Fruit fly (Drosophila melanogaster) whole organism, embryonic: Measurements from ENCODE around the gene CG11597.

ENCODE experiments used
- Abd-B ChIP-seq: fragments of 200-800 bp; sonication (Bioruptor generic); optimal IDR thresholded peaks from 2 replicates; lab custom pipeline; 2018; ENCODE audit warnings: missing biosample characterization, mild to moderate bottlenecking, missing genetic modification characterization, moderate library complexity
- Adf1 ChIP-seq: fragments of 200-800 bp; sonication (Bioruptor generic); IDR thresholded peaks from 2 replicates; pipeline ENCODE4 v1.3.6; 2022; ENCODE audit warnings: missing biosample characterization, missing genetic modification characterization
- Bgb ChIP-seq: fragments of 200-800 bp; sonication (Bioruptor generic); IDR thresholded peaks from 2 replicates; pipeline ENCODE4 v1.3.6; 2022; ENCODE audit warnings: missing biosample characterization, missing genetic modification characterization; ENCODE audit not compliant: partially characterized antibody
- CG10431 ChIP-seq: fragments of 200-800 bp; sonication (Bioruptor generic); optimal IDR thresholded peaks from 3 replicates; lab custom pipeline; 2018; ENCODE audit warnings: missing biosample characterization, mild to moderate bottlenecking, missing genetic modification characterization
- CG11093 ChIP-seq: fragments of 200-800 bp; sonication (Bioruptor generic); IDR thresholded peaks from 3 replicates; pipeline ENCODE4 v1.3.6; 2022; ENCODE audit warnings: missing biosample characterization, missing genetic modification characterization
- CG11247 ChIP-seq: fragments of 200-800 bp; sonication (Bioruptor generic); IDR thresholded peaks from 2 replicates; pipeline ENCODE4 v1.3.6; 2022; ENCODE audit warnings: missing biosample characterization, missing genetic modification characterization
- CG11723 ChIP-seq: fragments of 200-800 bp; sonication (Bioruptor generic); optimal IDR thresholded peaks from 2 replicates; lab custom pipeline; 2017; ENCODE audit warnings: missing biosample characterization, mild to moderate bottlenecking, missing genetic modification characterization
- CG13287 ChIP-seq: fragments of 200-800 bp; sonication (Bioruptor generic); IDR thresholded peaks from 2 replicates; pipeline ENCODE4 v1.3.6; 2022; ENCODE audit warnings: missing biosample characterization, missing genetic modification characterization; ENCODE audit not compliant: partially characterized antibody
- CG13424 ChIP-seq: fragments of 200-800 bp; sonication (Bioruptor generic); optimal IDR thresholded peaks from 2 replicates; lab custom pipeline; 2019; ENCODE audit warnings: missing biosample characterization, mild to moderate bottlenecking, missing genetic modification characterization, moderate library complexity
- CG14667 ChIP-seq: fragments of 200-800 bp; sonication (Bioruptor generic); IDR thresholded peaks from 2 replicates; pipeline ENCODE4 v1.3.6; 2022; ENCODE audit warnings: missing biosample characterization, missing genetic modification characterization
- CG15073 ChIP-seq: fragments of 200-800 bp; sonication (Bioruptor generic); optimal IDR thresholded peaks from 2 replicates; lab custom pipeline; 2016; ENCODE audit warnings: missing biosample characterization, missing genetic modification characterization
- CG16813 ChIP-seq: fragments of 200-800 bp; sonication (Bioruptor generic); IDR thresholded peaks from 3 replicates; pipeline ENCODE4 v1.3.6; 2022; ENCODE audit warnings: missing biosample characterization, missing genetic modification characterization; ENCODE audit not compliant: partially characterized antibody
- CG1832 ChIP-seq: fragments of 200-800 bp; sonication (Bioruptor generic); optimal IDR thresholded peaks from 2 replicates; lab custom pipeline; 2017; ENCODE audit warnings: missing biosample characterization, mild to moderate bottlenecking, missing genetic modification characterization, inconsistent platforms
- CG2129 ChIP-seq: fragments of 200-800 bp; sonication (Bioruptor generic); IDR thresholded peaks from 2 replicates; pipeline ENCODE4 v1.3.6; 2022; ENCODE audit warnings: missing biosample characterization, missing genetic modification characterization; ENCODE audit not compliant: partially characterized antibody
- CG31224 ChIP-seq: fragments of 200-800 bp; sonication (Bioruptor generic); IDR thresholded peaks from 2 replicates; pipeline ENCODE4 v1.3.6; 2022; ENCODE audit warnings: missing biosample characterization, missing genetic modification characterization
- CG3281 ChIP-seq: fragments of 200-800 bp; sonication (Bioruptor generic); optimal IDR thresholded peaks from 3 replicates; lab custom pipeline; 2017; ENCODE audit warnings: missing biosample characterization, mild to moderate bottlenecking, missing genetic modification characterization
- CG34422 ChIP-seq: fragments of 200-800 bp; sonication (Bioruptor generic); IDR thresholded peaks from 3 replicates; pipeline ENCODE4 v1.3.6; 2022; ENCODE audit warnings: missing biosample characterization, missing genetic modification characterization
- CG3995 ChIP-seq: fragments of 200-800 bp; sonication (Bioruptor generic); optimal IDR thresholded peaks from 3 replicates; lab custom pipeline; 2016; ENCODE audit warnings: missing biosample characterization, missing genetic modification characterization
- CG4360 ChIP-seq: fragments of 200-800 bp; sonication (Bioruptor generic); IDR thresholded peaks from 2 replicates; pipeline ENCODE4 v1.3.6; 2022; ENCODE audit warnings: missing biosample characterization, missing genetic modification characterization
- CG8478 ChIP-seq: fragments of >200 bp; optimal IDR thresholded peaks from 2 replicates; lab custom pipeline; 2018
- CG9817 ChIP-seq: fragments of 200-800 bp; sonication (Bioruptor generic); optimal IDR thresholded peaks from 2 replicates; lab custom pipeline; 2018; ENCODE audit warnings: missing biosample characterization, mild to moderate bottlenecking, missing genetic modification characterization, moderate library complexity
- Dip3 ChIP-seq: fragments of 200-800 bp; sonication (Bioruptor generic); optimal IDR thresholded peaks from 3 replicates; lab custom pipeline; 2016; ENCODE audit warnings: missing biosample characterization, missing genetic modification characterization
- Doc3 ChIP-seq: fragments of 200-800 bp; sonication (Bioruptor generic); IDR thresholded peaks from 3 replicates; pipeline ENCODE4 v1.3.6; 2022; ENCODE audit warnings: missing biosample characterization, missing genetic modification characterization; ENCODE audit not compliant: partially characterized antibody
- E2f2 ChIP-seq: fragments of 200-800 bp; sonication (Bioruptor generic); IDR thresholded peaks from 2 replicates; pipeline ENCODE4 v1.3.6; 2022; ENCODE audit warnings: missing biosample characterization, missing genetic modification characterization
- GATAe ChIP-seq: fragments of 200-800 bp; sonication (Bioruptor generic); conservative IDR thresholded peaks from 2 replicates; pipeline ENCODE4 v1.3.6; 2022; ENCODE audit warnings: missing biosample characterization, missing genetic modification characterization
- HLH4C ChIP-seq: fragments of 200-800 bp; sonication (Bioruptor generic); IDR thresholded peaks from 3 replicates; pipeline ENCODE4 v1.3.6; 2022; ENCODE audit warnings: missing biosample characterization, missing genetic modification characterization; ENCODE audit not compliant: partially characterized antibody
- Hr78 ChIP-seq, 2 experiments: fragments of 200-800 bp in 1 of 2; fragments of >200 bp in 1 of 2; sonication (Bioruptor generic) in 1 of 2; optimal IDR thresholded peaks; 2 replicates each; lab custom pipeline; 2017 to 2019; ENCODE audit warnings: missing biosample characterization in 2 of 2, missing genetic modification characterization in 2 of 2, mild to moderate bottlenecking in 1 of 2, moderate library complexity in 1 of 2
- MBD-R2 ChIP-seq: fragments of 200-800 bp; sonication (Bioruptor generic); IDR thresholded peaks from 2 replicates; pipeline ENCODE4 v1.3.6; 2022; ENCODE audit warnings: missing biosample characterization, missing genetic modification characterization
- Neu2 ChIP-seq: fragments of 200-800 bp; sonication (Bioruptor generic); optimal IDR thresholded peaks from 3 replicates; lab custom pipeline; 2016; ENCODE audit warnings: missing biosample characterization, missing genetic modification characterization, borderline replicate concordance
- Sry-δ ChIP-seq: fragments of 200-800 bp; sonication (Bioruptor generic); optimal IDR thresholded peaks from 2 replicates; lab custom pipeline; 2016; ENCODE audit warnings: missing biosample characterization, missing genetic modification characterization
- bcd ChIP-seq: fragments of 200-800 bp; sonication (Bioruptor generic); optimal IDR thresholded peaks from 2 replicates; lab custom pipeline; 2017; ENCODE audit warnings: missing biosample characterization, mild to moderate bottlenecking, missing genetic modification characterization
- crp ChIP-seq, 2 experiments: fragments of 200-800 bp; sonication (Bioruptor generic); optimal IDR thresholded peaks; 2 replicates in 1 of 2; 3 replicates in 1 of 2; lab custom pipeline; 2017; ENCODE audit warnings: missing biosample characterization in 2 of 2, missing genetic modification characterization in 2 of 2, mild to moderate bottlenecking in 1 of 2, moderate library complexity in 1 of 2
- dati ChIP-seq: fragments of 200-800 bp; sonication (Bioruptor generic); IDR thresholded peaks from 2 replicates; pipeline ENCODE4 v1.3.6; 2022; ENCODE audit warnings: missing biosample characterization, missing genetic modification characterization
- fd96Cb ChIP-seq: fragments of 200-800 bp; sonication (Bioruptor generic); optimal IDR thresholded peaks from 2 replicates; lab custom pipeline; 2018; ENCODE audit warnings: missing biosample characterization, mild to moderate bottlenecking, missing genetic modification characterization, moderate library complexity
- gsb ChIP-seq: fragments of 200-800 bp; sonication (Bioruptor generic); IDR thresholded peaks from 2 replicates; pipeline ENCODE4 v1.3.6; 2022; ENCODE audit warnings: missing biosample characterization, missing genetic modification characterization
- hb ChIP-seq: fragments of 200-800 bp; sonication (Bioruptor generic); IDR thresholded peaks from 3 replicates; pipeline ENCODE4 v1.3.6; 2022; ENCODE audit warnings: missing biosample characterization, missing genetic modification characterization; ENCODE audit not compliant: partially characterized antibody
- otp ChIP-seq: fragments of 200-800 bp; sonication (Bioruptor generic); IDR thresholded peaks from 3 replicates; pipeline ENCODE4, ENCODE4 v1.3.6; 2022; ENCODE audit warnings: missing biosample characterization, missing genetic modification characterization
- ranshi ChIP-seq: fragments of 200-800 bp; sonication (Bioruptor generic); IDR thresholded peaks from 2 replicates; pipeline ENCODE4 v1.3.6; 2022; ENCODE audit warnings: missing biosample characterization, missing genetic modification characterization
- seq ChIP-seq: fragments of 200-800 bp; sonication (Bioruptor generic); IDR thresholded peaks from 2 replicates; pipeline ENCODE4 v1.3.6; 2022; ENCODE audit warnings: missing biosample characterization, missing genetic modification characterization
- sim ChIP-seq: fragments of 200-800 bp; sonication (Bioruptor generic); IDR thresholded peaks from 2 replicates; pipeline ENCODE4 v1.3.6; 2022; ENCODE audit warnings: missing biosample characterization, missing genetic modification characterization
- sna ChIP-seq: fragments of 200-800 bp; sonication (Bioruptor generic); IDR thresholded peaks from 2 replicates; pipeline ENCODE4 v1.3.6; 2022; ENCODE audit warnings: missing biosample characterization, missing genetic modification characterization; ENCODE audit not compliant: partially characterized antibody
- sob ChIP-seq: fragments of 200-800 bp; sonication (Bioruptor generic); IDR thresholded peaks from 2 replicates; pipeline ENCODE4 v1.3.6; 2022; ENCODE audit warnings: missing biosample characterization, missing genetic modification characterization
- sqz ChIP-seq: fragments of 200-800 bp; sonication (Bioruptor generic); optimal IDR thresholded peaks from 3 replicates; lab custom pipeline; 2018; ENCODE audit warnings: missing biosample characterization, mild to moderate bottlenecking, missing genetic modification characterization
- sr ChIP-seq: fragments of 200-800 bp; sonication (Bioruptor generic); IDR thresholded peaks from 3 replicates; pipeline ENCODE4 v1.3.6; 2022; ENCODE audit warnings: missing biosample characterization, missing genetic modification characterization
- ssp ChIP-seq: fragments of 200-800 bp; sonication (Bioruptor generic); IDR thresholded peaks from 2 replicates; pipeline ENCODE4 v1.3.6; 2022; ENCODE audit warnings: missing biosample characterization, missing genetic modification characterization
- stwl ChIP-seq: fragments of 200-800 bp; sonication (Bioruptor generic); optimal IDR thresholded peaks from 3 replicates; lab custom pipeline; 2018; ENCODE audit warnings: missing biosample characterization, mild to moderate bottlenecking, missing genetic modification characterization, moderate library complexity
- tap ChIP-seq: fragments of 200-800 bp; optimal IDR thresholded peaks from 3 replicates; lab custom pipeline; 2019; ENCODE audit warnings: missing biosample characterization, mild to moderate bottlenecking, missing genetic modification characterization, moderate library complexity
- tll ChIP-seq, 2 experiments: fragments of 200-800 bp in 1 of 2; fragments of >200 bp in 1 of 2; sonication (Bioruptor generic) in 1 of 2; optimal IDR thresholded peaks; 2 replicates each; lab custom pipeline; 2017 to 2019; ENCODE audit warnings: missing biosample characterization in 2 of 2, missing genetic modification characterization in 2 of 2, mild to moderate bottlenecking in 1 of 2, moderate library complexity in 1 of 2
- ttk ChIP-seq: fragments of 200-800 bp; sonication (Bioruptor generic); IDR thresholded peaks from 2 replicates; pipeline ENCODE4 v2.1.2; 2022; ENCODE audit warnings: missing biosample characterization, missing genetic modification characterization

The CG11597 gene

dm6 chr3L:11815220-11815797 lies 6.8 kb downstream of the CG11597 start, which contains the start of gene CG14130 (continued):
- TF ChIP-seq crp (GFP tag; optimal IDR thresholded peaks at IDR 0.05; lab: Kevin White, UChicago) (peak; percentile 50 to 95), seq (GFP tag; lab: Robert Waterston, UW) (no peak), fd96Cb (tag; lab: Kevin White, UChicago) (no peak), ttk (GFP tag; lab: Robert Waterston, UW) (no peak), gsb (GFP tag; lab: Robert Waterston, UW) (no peak), CG34422 (peak; percentile 56; the same call in 1 of the 3 replicates), CG3281 (GFP tag; lab: Kevin White, UChicago) (no peak), CG4360 (GFP tag; lab: Robert Waterston, UW) (no peak), CG15073 (no peak), Abd-B (no peak), CG11093 (no peak), otp (GFP tag; lab: Robert Waterston, UW) (no peak), Hr78 (GFP tag; optimal IDR thresholded peaks at IDR 0.05; lab: Kevin White, UChicago) (no peak), hb (GFP tag; lab: Robert Waterston, UW) (peak; percentile 87), CG3995 (GFP tag; lab: Kevin White, UChicago) (peak; percentile 98), CG13424 (tag; lab: Kevin White, UChicago) (no peak), bcd (peak; percentile 76), sim (GFP tag; lab: Robert Waterston, UW) (no peak), CG2129 (peak; percentile 86), dati (no peak), MBD-R2 (peak; percentile 92), GATAe (GFP tag; lab: Robert Waterston, UW) (no peak), stwl (peak; percentile 58), sqz (GFP tag; lab: Kevin White, UChicago) (no peak), Sry-δ (peak; percentile 91), tll (GFP tag; optimal IDR thresholded peaks at IDR 0.05; lab: Kevin White, UChicago) (peak in 1 of 2 experiments; percentile 1), CG8478 (no peak), Adf1 (GFP tag; lab: Robert Waterston, UW) (no peak), Neu2 (GFP tag; lab: Kevin White, UChicago) (no peak), CG9817 (tag; lab: Kevin White, UChicago) (no peak), Bgb (GFP tag; lab: Robert Waterston, UW) (peak; percentile 95), CG11723 (GFP tag; lab: Kevin White, UChicago) (no peak), CG11247 (GFP tag; lab: Robert Waterston, UW) (no peak), CG1832 (no peak)

dm6 chr3L:11814655-11815054 lies 7.4 kb downstream of the CG11597 start, which contains the start of gene Cubn2:
Gene Cubn2, minus strand, starts transcription at chr3L:11814755.
- no peak for TF ChIP-seq Dip3 (GFP tag; lab: Kevin White, UChicago)
- no peak for TF ChIP-seq sr (GFP tag; lab: Robert Waterston, UW)

- TF ChIP-seq ssp (no peak), sna (GFP tag; lab: Robert Waterston, UW) (0 out of 2 replicates have a peak, but pooled peaks have one; percentile 40), CG13287 (GFP tag; lab: Robert Waterston, UW) (peak; percentile 25; the same call in 1 of the 2 replicates), HLH4C (GFP tag; lab: Robert Waterston, UW) (peak; percentile 79), E2f2 (GFP tag; lab: Robert Waterston, UW) (no peak), dati (no peak), CG10431 (GFP tag; lab: Kevin White, UChicago) (no peak), CG31224 (GFP tag; lab: Robert Waterston, UW) (no peak), CG14667 (GFP tag; lab: Robert Waterston, UW) (no peak), CG16813 (GFP tag; lab: Robert Waterston, UW) (peak; percentile 52; the same call in 1 of the 3 replicates), Doc3 (GFP tag; lab: Robert Waterston, UW) (no peak), ranshi (no peak), tap (no peak), sob (GFP tag; lab: Robert Waterston, UW) (no peak)
Measured at dm6 chr3L:11801622-11802021, 20.5 kb downstream of the CG11597 start.
